Fruit fly (Drosophila melanogaster) whole organism, prepupa: ENCODE data around the gene Mrtf.

Experiments
- Blimp-1 ChIP-seq: fragments of 200-800 bp; sonication (Bioruptor generic); optimal IDR thresholded peaks from 3 replicates; lab custom pipeline; 2017; ENCODE audit warnings: missing biosample characterization, missing genetic modification characterization, mild to moderate bottlenecking, moderate library complexity, missing genetic modification reagents
- CG10631 ChIP-seq: fragments of 200-800 bp; sonication (Bioruptor generic); optimal IDR thresholded peaks from 2 replicates; lab custom pipeline; 2016; ENCODE audit warnings: missing biosample characterization, missing genetic modification characterization
- CG10669 ChIP-seq: fragments of 200-800 bp; sonication (Bioruptor generic); optimal IDR thresholded peaks from 3 replicates; lab custom pipeline; 2018; ENCODE audit warnings: missing biosample characterization, mild to moderate bottlenecking, missing genetic modification characterization, moderate library complexity
- CG11294 ChIP-seq: fragments of 200-800 bp; sonication (Bioruptor generic); IDR thresholded peaks from 2 replicates; pipeline ENCODE4 v1.3.6; 2022; ENCODE audit warnings: missing biosample characterization, missing genetic modification characterization
- CG11762 ChIP-seq: fragments of 200-800 bp; sonication (Bioruptor generic); optimal IDR thresholded peaks from 3 replicates; lab custom pipeline; 2016; ENCODE audit warnings: missing biosample characterization, missing genetic modification characterization; ENCODE audit not compliant: insufficient read depth
- CG11902 ChIP-seq: fragments of 200-800 bp; sonication (Bioruptor generic); optimal IDR thresholded peaks from 3 replicates; lab custom pipeline; 2016; ENCODE audit warnings: missing biosample characterization, missing genetic modification characterization
- CG15336 ChIP-seq: fragments of 200-800 bp; sonication (Bioruptor generic); IDR thresholded peaks from 2 replicates; pipeline ENCODE4 v1.3.6; 2022; ENCODE audit warnings: missing biosample characterization, missing genetic modification characterization
- CG16779 ChIP-seq: fragments of 200-800 bp; sonication (Bioruptor generic); optimal IDR thresholded peaks from 3 replicates; lab custom pipeline; 2017; ENCODE audit warnings: missing biosample characterization, mild to moderate bottlenecking, missing genetic modification characterization
- CG3032 ChIP-seq: fragments of 200-800 bp; optimal IDR thresholded peaks from 2 replicates; lab custom pipeline; 2019; ENCODE audit warnings: missing biosample characterization, mild to moderate bottlenecking, missing genetic modification characterization, moderate library complexity
- CG31627 ChIP-seq: fragments of 200-800 bp; sonication (Bioruptor generic); optimal IDR thresholded peaks from 3 replicates; lab custom pipeline; 2016; ENCODE audit warnings: missing biosample characterization, missing genetic modification characterization
- CG32006 ChIP-seq: fragments of 200-800 bp; sonication (Bioruptor generic); optimal IDR thresholded peaks from 3 replicates; lab custom pipeline; 2017; ENCODE audit warnings: missing biosample characterization, mild to moderate bottlenecking, missing genetic modification characterization
- CG34406 ChIP-seq: fragments of 200-800 bp; sonication (Bioruptor generic); optimal IDR thresholded peaks from 3 replicates; lab custom pipeline; 2016; ENCODE audit warnings: missing biosample characterization, missing genetic modification characterization
- CG3919 ChIP-seq: fragments of 200-800 bp; sonication (Bioruptor generic); optimal IDR thresholded peaks from 3 replicates; lab custom pipeline; 2016; ENCODE audit warnings: missing biosample characterization, missing genetic modification characterization
- CG4318 ChIP-seq: fragments of 200-800 bp; sonication (Bioruptor generic); optimal IDR thresholded peaks from 3 replicates; lab custom pipeline; 2017; ENCODE audit warnings: missing biosample characterization, mild to moderate bottlenecking, missing genetic modification characterization
- CG6163 ChIP-seq: fragments of 200-800 bp; sonication (Bioruptor generic); IDR thresholded peaks from 3 replicates; pipeline ENCODE4 v1.3.6; 2022; ENCODE audit warnings: missing biosample characterization, missing genetic modification characterization
- CG6276 ChIP-seq: fragments of 200-800 bp; sonication (Bioruptor generic); optimal IDR thresholded peaks from 2 replicates; lab custom pipeline; 2017; ENCODE audit warnings: missing biosample characterization, mild to moderate bottlenecking, missing genetic modification characterization
- CG6792 ChIP-seq: fragments of 200-800 bp; sonication (Bioruptor generic); optimal IDR thresholded peaks from 3 replicates; lab custom pipeline; 2016; ENCODE audit warnings: missing biosample characterization, missing genetic modification characterization
- CG6854 ChIP-seq: fragments of 200-800 bp; sonication (Bioruptor generic); optimal IDR thresholded peaks from 2 replicates; lab custom pipeline; 2017; ENCODE audit warnings: missing biosample characterization, mild to moderate bottlenecking, missing genetic modification characterization
- CG7368 ChIP-seq: fragments of 200-800 bp; sonication (Bioruptor generic); optimal IDR thresholded peaks from 3 replicates; lab custom pipeline; 2016; ENCODE audit warnings: missing biosample characterization, missing genetic modification characterization
- CG8319 ChIP-seq: fragments of 200-800 bp; sonication (Bioruptor generic); optimal IDR thresholded peaks from 3 replicates; lab custom pipeline; 2016; ENCODE audit warnings: missing biosample characterization, missing genetic modification characterization
- CG8632 ChIP-seq: fragments of 200-800 bp; sonication (Bioruptor generic); optimal IDR thresholded peaks from 3 replicates; lab custom pipeline; 2016; ENCODE audit warnings: missing biosample characterization, missing genetic modification characterization
- CG9139 ChIP-seq: fragments of 200-800 bp; sonication (Bioruptor generic); optimal IDR thresholded peaks from 3 replicates; lab custom pipeline; 2017; ENCODE audit warnings: missing biosample characterization, mild to moderate bottlenecking, missing genetic modification characterization
- Eip75B ChIP-seq: fragments of 200-800 bp; sonication (Bioruptor generic); optimal IDR thresholded peaks from 3 replicates; lab custom pipeline; 2016; ENCODE audit warnings: missing biosample characterization, missing genetic modification characterization
- Eip78C ChIP-seq: fragments of 200-800 bp; sonication (Bioruptor generic); peaks from one replicate; lab custom pipeline; 2016; ENCODE audit warnings: missing biosample characterization, missing genetic modification characterization
- Eip93F ChIP-seq: fragments of 200-800 bp; sonication (Bioruptor generic); optimal IDR thresholded peaks from 2 replicates; lab custom pipeline; 2016; ENCODE audit warnings: missing biosample characterization, mild to moderate bottlenecking, missing genetic modification characterization
- Ets21C ChIP-seq: fragments of 200-800 bp; sonication (Bioruptor generic); optimal IDR thresholded peaks from 3 replicates; lab custom pipeline; 2016; ENCODE audit warnings: missing biosample characterization, missing genetic modification characterization
- Hr38 ChIP-seq: sonication (Bioruptor generic); optimal IDR thresholded peaks from 2 replicates; lab custom pipeline; 2016; ENCODE audit warnings: missing biosample characterization, missing genetic modification characterization
- Hr39 ChIP-seq: fragments of 200-800 bp; sonication (Bioruptor generic); optimal IDR thresholded peaks from 2 replicates; lab custom pipeline; 2016; ENCODE audit warnings: missing biosample characterization, missing genetic modification characterization
- Lpt ChIP-seq: fragments of 200-800 bp; sonication (Bioruptor generic); optimal IDR thresholded peaks from 3 replicates; lab custom pipeline; 2016; ENCODE audit warnings: missing biosample characterization, missing genetic modification characterization
- Met ChIP-seq: fragments of 200-800 bp; sonication (Bioruptor generic); optimal IDR thresholded peaks from 3 replicates; lab custom pipeline; 2016; ENCODE audit warnings: missing biosample characterization, missing genetic modification characterization
- OdsH ChIP-seq: fragments of 200-800 bp; sonication (Bioruptor generic); optimal IDR thresholded peaks from 3 replicates; lab custom pipeline; 2016; ENCODE audit warnings: missing biosample characterization, missing genetic modification characterization
- Smox ChIP-seq: fragments of 200-800 bp; sonication (Bioruptor generic); optimal IDR thresholded peaks from 3 replicates; lab custom pipeline; 2016; ENCODE audit warnings: missing biosample characterization, missing genetic modification characterization
- Sox102F ChIP-seq: fragments of 200-800 bp; sonication (Bioruptor generic); optimal IDR thresholded peaks from 2 replicates; lab custom pipeline; 2016; ENCODE audit warnings: missing biosample characterization, mild to moderate bottlenecking, missing genetic modification characterization
- Sox14 ChIP-seq: fragments of 200-800 bp; sonication (Bioruptor generic); optimal IDR thresholded peaks from 3 replicates; lab custom pipeline; 2016; ENCODE audit warnings: missing biosample characterization, missing genetic modification characterization
- Sox15 ChIP-seq: fragments of 200-800 bp; sonication (Bioruptor generic); optimal IDR thresholded peaks from 3 replicates; lab custom pipeline; 2016; ENCODE audit warnings: missing biosample characterization, missing genetic modification characterization
- achi ChIP-seq: fragments of 200-800 bp; sonication (Bioruptor generic); optimal IDR thresholded peaks from 3 replicates; lab custom pipeline; 2016; ENCODE audit warnings: missing biosample characterization, missing genetic modification characterization
- acj6 ChIP-seq: fragments of 200-800 bp; sonication (Bioruptor generic); optimal IDR thresholded peaks from 3 replicates; lab custom pipeline; 2016; ENCODE audit warnings: missing biosample characterization, missing genetic modification characterization
- dac ChIP-seq: fragments of 200-800 bp; sonication (Bioruptor generic); optimal IDR thresholded peaks from 2 replicates; lab custom pipeline; 2017; ENCODE audit warnings: missing biosample characterization, mild to moderate bottlenecking, missing genetic modification characterization
- eg ChIP-seq: fragments of 200-800 bp; sonication (Bioruptor generic); IDR thresholded peaks from 3 replicates; pipeline ENCODE4 v1.3.6; 2022; ENCODE audit warnings: missing biosample characterization, missing genetic modification characterization
- fd59A ChIP-seq: fragments of 200-800 bp; sonication (Bioruptor generic); optimal IDR thresholded peaks from 2 replicates; lab custom pipeline; 2017; ENCODE audit warnings: missing biosample characterization, mild to moderate bottlenecking, missing genetic modification characterization, missing genetic modification reagents
- fkh ChIP-seq: fragments of 200-800 bp; sonication (Bioruptor generic); optimal IDR thresholded peaks from 3 replicates; lab custom pipeline; 2017; ENCODE audit warnings: missing biosample characterization, mild to moderate bottlenecking, missing genetic modification characterization, moderate library complexity
- lz ChIP-seq: fragments of 200-800 bp; sonication (Bioruptor generic); optimal IDR thresholded peaks from 3 replicates; lab custom pipeline; 2016; ENCODE audit warnings: missing biosample characterization, missing genetic modification characterization
- pdm3 ChIP-seq: fragments of 200-800 bp; sonication (Bioruptor generic); optimal IDR thresholded peaks from 3 replicates; lab custom pipeline; 2016; ENCODE audit warnings: missing biosample characterization, missing genetic modification characterization
- ss ChIP-seq, 2 experiments: fragments of 200-800 bp; sonication (Bioruptor generic); optimal IDR thresholded peaks; 2 replicates in 1 of 2; 3 replicates in 1 of 2; lab custom pipeline; 2017 to 2018; ENCODE audit warnings: mild to moderate bottlenecking in 2 of 2, missing biosample characterization in 2 of 2, missing genetic modification characterization in 2 of 2, moderate library complexity in 1 of 2
- svp ChIP-seq: fragments of 200-800 bp; sonication (Bioruptor generic); peaks from one replicate; lab custom pipeline; 2016; ENCODE audit warnings: missing biosample characterization, missing genetic modification characterization
- topi ChIP-seq: fragments of 200-800 bp; sonication (Bioruptor generic); optimal IDR thresholded peaks from 3 replicates; lab custom pipeline; 2016; ENCODE audit warnings: missing biosample characterization, missing genetic modification characterization
- vri ChIP-seq: fragments of 200-800 bp; sonication (Bioruptor generic); optimal IDR thresholded peaks from 3 replicates; lab custom pipeline; 2016; ENCODE audit warnings: missing biosample characterization, mild to moderate bottlenecking, missing genetic modification characterization

Mrtf gene

dm6 chr3L:2802085-2802484 lies 35.7 kb upstream of the Mrtf start (continued):
- TF ChIP-seq CG10631 (GFP tag; lab: Kevin White, UChicago) (peak; percentile 61), topi (GFP tag; lab: Kevin White, UChicago) (peak; percentile 64), Lpt (GFP tag; lab: Kevin White, UChicago) (peak; percentile 80), CG11294 (GFP tag; lab: Robert Waterston, UW) (peak; percentile 76), CG9139 (no peak), eg (GFP tag; lab: Robert Waterston, UW) (peak; percentile 90), CG6854 (GFP tag; lab: Kevin White, UChicago) (no peak), lz (GFP tag; lab: Kevin White, UChicago) (peak; percentile 54)

DNA sequence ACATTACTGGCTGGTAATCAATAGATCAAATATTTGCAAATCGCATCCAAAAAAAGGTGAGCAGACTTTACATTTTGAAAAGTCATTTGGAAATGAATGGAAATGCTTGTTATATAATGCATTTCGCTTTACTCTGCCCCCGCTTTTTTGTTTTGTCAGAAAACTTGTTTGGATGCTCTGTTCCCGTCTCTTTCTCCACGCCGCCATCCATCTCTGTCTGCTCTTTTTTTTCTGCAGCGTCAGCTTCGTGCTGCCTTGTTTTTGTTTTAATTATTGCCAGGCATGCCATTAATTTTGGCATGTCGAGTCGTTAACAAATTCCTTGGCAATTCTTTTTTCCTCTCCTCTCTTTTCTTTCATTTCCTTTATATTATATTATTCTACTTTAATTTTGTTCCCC lies 35.0 kb upstream of the Mrtf start:
- TF ChIP-seq dac (GFP tag; lab: Kevin White, UChicago) (no peak), vri (GFP tag; lab: Kevin White, UChicago) (peak; percentile 67), ss (GFP tag; optimal IDR thresholded peaks at IDR 0.05; lab: Kevin White, UChicago) (peak in 1 of 2 experiments; percentile 78), Ets21C (no peak), CG6163 (GFP tag; lab: Robert Waterston, UW) (peak; percentile 48; the same call in 1 of the 3 replicates), Eip78C (peak; percentile 66), svp (GFP tag; lab: Kevin White, UChicago) (peak; percentile 38), pdm3 (GFP tag; lab: Kevin White, UChicago) (no peak), Sox102F (GFP tag; lab: Kevin White, UChicago) (peak; percentile 17), CG10669 (GFP tag; lab: Kevin White, UChicago) (no peak)

DNA sequence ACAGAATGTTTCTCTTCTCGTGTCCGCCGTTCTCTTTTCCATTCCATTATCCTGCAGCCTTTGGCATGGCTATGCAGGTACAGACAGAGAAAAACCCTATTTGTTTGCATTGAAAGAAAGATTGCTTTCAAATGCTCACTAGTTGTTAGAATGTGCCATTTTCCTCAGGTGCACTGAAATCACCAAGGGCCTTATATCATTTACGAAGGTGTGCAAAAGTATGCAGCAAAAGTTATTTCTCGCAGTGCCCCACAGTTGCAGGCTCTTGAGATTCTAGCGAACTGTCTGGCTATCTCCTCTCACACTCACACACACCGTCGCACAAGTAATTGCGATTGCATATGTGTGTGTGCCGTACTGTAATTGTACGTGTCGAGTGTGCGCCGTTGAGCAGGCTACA lies 34.0 kb upstream of the Mrtf start:
- TF ChIP-seq Eip93F: no peak
- peak; percentile 35 for TF ChIP-seq CG6792 (GFP tag; lab: Kevin White, UChicago)
- TF ChIP-seq CG31627: peak; percentile 48
- TF ChIP-seq dac (GFP tag; lab: Kevin White, UChicago): peak; percentile 32
- TF ChIP-seq CG10669 (GFP tag; lab: Kevin White, UChicago): peak; percentile 60
- TF ChIP-seq achi (GFP tag; lab: Kevin White, UChicago): peak; percentile 65
- peak; percentile 36 for TF ChIP-seq CG7368 (GFP tag; lab: Kevin White, UChicago)
- TF ChIP-seq Hr38: no peak
- no peak for TF ChIP-seq CG11762 (GFP tag; lab: Kevin White, UChicago)
- TF ChIP-seq CG9139: no peak
- TF ChIP-seq svp (GFP tag; lab: Kevin White, UChicago): peak; percentile 42
- peak; percentile 13 for TF ChIP-seq fd59A (GFP tag; lab: Kevin White, UChicago)
- TF ChIP-seq OdsH (GFP tag; lab: Kevin White, UChicago): peak; percentile 70
- TF ChIP-seq Smox (GFP tag; lab: Kevin White, UChicago): peak; percentile 46
- TF ChIP-seq CG34406 (GFP tag; lab: Kevin White, UChicago): peak; percentile 37
- peak; percentile 66 for TF ChIP-seq CG3919 (GFP tag; lab: Kevin White, UChicago)
- TF ChIP-seq eg (GFP tag; lab: Robert Waterston, UW): peak; percentile 70; the same call in 2 of the 3 replicates
- TF ChIP-seq acj6 (GFP tag; lab: Kevin White, UChicago): peak; percentile 59
- TF ChIP-seq topi (GFP tag; lab: Kevin White, UChicago): peak; percentile 29
- TF ChIP-seq CG6276 (GFP tag; lab: Kevin White, UChicago): peak; percentile 37
- TF ChIP-seq CG3032 (tag; lab: Kevin White, UChicago): peak; percentile 60
- TF ChIP-seq CG32006 (GFP tag; lab: Kevin White, UChicago): peak; percentile 60
- TF ChIP-seq Met: peak; percentile 32
- TF ChIP-seq CG8632 (GFP tag; lab: Kevin White, UChicago): peak; percentile 16
- peak; percentile 35 for TF ChIP-seq CG4318 (GFP tag; lab: Kevin White, UChicago)
- TF ChIP-seq pdm3 (GFP tag; lab: Kevin White, UChicago): peak; percentile 73
- peak; percentile 50 for TF ChIP-seq Eip75B (GFP tag; lab: Kevin White, UChicago)
- no peak for TF ChIP-seq fkh
- peak; percentile 4 for TF ChIP-seq CG16779 (tag; lab: Kevin White, UChicago)
- peak; percentile 83 for TF ChIP-seq Eip78C
- TF ChIP-seq Sox14 (GFP tag; lab: Kevin White, UChicago): peak; percentile 54
- no peak for TF ChIP-seq Sox15
- peak; percentile 68; the same call in 1 of the 2 replicates for TF ChIP-seq CG15336 (GFP tag; lab: Robert Waterston, UW)
- peak; percentile 9 for TF ChIP-seq CG11902
- TF ChIP-seq CG6163 (GFP tag; lab: Robert Waterston, UW): peak; percentile 76
- peak; percentile 42 for TF ChIP-seq Hr39 (GFP tag; lab: Kevin White, UChicago)
- no peak for TF ChIP-seq Blimp-1 (GFP tag; lab: Kevin White, UChicago)
- TF ChIP-seq Ets21C: no peak
- TF ChIP-seq CG8319 (GFP tag; lab: Kevin White, UChicago): no peak
